In genomic region chrIII:9623460-9623859, ce11 we compare ENCODE assay signal across 3 worm cellular contexts.
TF ChIP-seq lines count a peak whose summit lies in the region.

No protein-coding gene starts in this region.

TF ChIP-seq in whole organism, L1 larva, 84 proteins besides CTCF, POLR2A, EP300 and RAD21:
- peak; percentile 43 for TF ChIP-seq ceh-63 (GFP tag; optimal IDR thresholded peaks at IDR 0.05; lab: Kevin White, UChicago)
- no peak for TF ChIP-seq pqm-1 (tag; optimal IDR thresholded peaks at IDR 0.05; lab: Kevin White, UChicago)

TF ChIP-seq in whole organism, L4 larva, 104 proteins besides CTCF, POLR2A, EP300 and RAD21:
- TF ChIP-seq lir-3 (tag; optimal IDR thresholded peaks at IDR 0.05; lab: Kevin White, UChicago), result no peak
- no peak for TF ChIP-seq daf-19 (GFP tag; conservative IDR thresholded peaks at IDR 0.05; lab: Robert Waterston, UW)
- TF ChIP-seq egl-43 (GFP tag; IDR thresholded peaks at IDR 0.05; lab: Robert Waterston, UW), result no peak
- no peak for TF ChIP-seq ceh-28 (tag; optimal IDR thresholded peaks at IDR 0.05; lab: Kevin White, UChicago)
- peak in 1 of 2 experiments; percentile 33 for TF ChIP-seq unc-62 (GFP tag; optimal IDR thresholded peaks at IDR 0.05 in 1 of 2; lab: Kevin White, UChicago)
- no peak for TF ChIP-seq unc-62 (tag; optimal IDR thresholded peaks at IDR 0.05; lab: Kevin White, UChicago)
- TF ChIP-seq nhr-111 (GFP tag; optimal IDR thresholded peaks at IDR 0.05; lab: Kevin White, UChicago), result no peak
- TF ChIP-seq dmd-9 (GFP tag; IDR thresholded peaks at IDR 0.05; lab: Robert Waterston, UW), result no peak
- no peak for TF ChIP-seq pha-4 (GFP tag; IDR thresholded peaks at IDR 0.05; lab: Robert Waterston, UW)
- no peak for TF ChIP-seq pha-4 (tag; optimal IDR thresholded peaks at IDR 0.05; lab: Kevin White, UChicago)
- no peak for TF ChIP-seq arid-1 (GFP tag; conservative IDR thresholded peaks at IDR 0.05; lab: Robert Waterston, UW)
- peak; percentile 75 for TF ChIP-seq aha-1 (tag; lab: Kevin White, UChicago)
- TF ChIP-seq fos-1 (tag; optimal IDR thresholded peaks at IDR 0.05; lab: Kevin White, UChicago), result no peak
- 0 out of 2 replicates have a peak, but pooled peaks have one; percentile 22 for TF ChIP-seq dmd-8 (GFP tag; IDR thresholded peaks at IDR 0.05; lab: Robert Waterston, UW)
- peak; percentile 45 for TF ChIP-seq set-16 (GFP tag; IDR thresholded peaks at IDR 0.05; lab: Robert Waterston, UW)
- TF ChIP-seq ama-1 (optimal IDR thresholded peaks at IDR 0.05; lab: Kevin White, UChicago), result no peak
- no peak for TF ChIP-seq pqm-1 (tag; optimal IDR thresholded peaks at IDR 0.05; lab: Kevin White, UChicago)
- TF ChIP-seq skn-1 (tag; optimal IDR thresholded peaks at IDR 0.05; lab: Kevin White, UChicago), result no peak
- TF ChIP-seq lin-1 (GFP tag; IDR thresholded peaks at IDR 0.05; lab: Robert Waterston, UW), result no peak

TF ChIP-seq in whole organism, young adult, 124 proteins besides CTCF, POLR2A, EP300 and RAD21:
- no peak for TF ChIP-seq atf-7 (tag; optimal IDR thresholded peaks at IDR 0.05; lab: Kevin White, UChicago)
- peak; percentile 47 for TF ChIP-seq F52B5.7 (tag; optimal IDR thresholded peaks at IDR 0.05; lab: Kevin White, UChicago)
- no peak for TF ChIP-seq snpc-1.3 (tag; optimal IDR thresholded peaks at IDR 0.05; lab: Kevin White, UChicago; ENCODE audit: insufficient read depth)
- no peak for TF ChIP-seq F23B12.7 (tag; optimal IDR thresholded peaks at IDR 0.05; lab: Kevin White, UChicago; ENCODE audit: insufficient read depth)
- no peak for TF ChIP-seq pha-4 (tag; optimal IDR thresholded peaks at IDR 0.05; lab: Kevin White, UChicago)
- TF ChIP-seq Y95B8A.8 (GFP tag; IDR thresholded peaks at IDR 0.05; lab: Robert Waterston, UW), result no peak
- TF ChIP-seq K12H6.12 (tag; optimal IDR thresholded peaks at IDR 0.05; lab: Kevin White, UChicago), result peak; percentile 2
- TF ChIP-seq zfh-2 (GFP tag; conservative IDR thresholded peaks at IDR 0.05; lab: Robert Waterston, UW), result peak; percentile 46; the same call in 1 of the 2 replicates
- TF ChIP-seq dox-1 (GFP tag; IDR thresholded peaks at IDR 0.05; lab: Robert Waterston, UW), result peak; percentile 21; the same call in 1 of the 2 replicates
- peak; percentile 59 for TF ChIP-seq repo-1 (tag; optimal IDR thresholded peaks at IDR 0.05; lab: Kevin White, UChicago)
- no peak for TF ChIP-seq F49E8.2 (tag; optimal IDR thresholded peaks at IDR 0.05; lab: Kevin White, UChicago; ENCODE audit: insufficient read depth)
- 0 out of 2 replicates have a peak, but pooled peaks have one; percentile 47 for TF ChIP-seq ztf-28 (GFP tag; IDR thresholded peaks at IDR 0.05; lab: Robert Waterston, UW)
